Fruit fly (Drosophila melanogaster): ENCODE data around the gene p-cup.

- TF ChIP-seq Hnf4 (GFP tag; optimal IDR thresholded peaks at IDR 0.05) (no peak), pan (optimal IDR thresholded peaks at IDR 0.05) (no peak), Sp1 (GFP tag; optimal IDR thresholded peaks at IDR 0.05) (no peak), foxo (GFP tag; optimal IDR thresholded peaks at IDR 0.05) (peak in 1 of 2 experiments; percentile 27), dl (GFP tag; optimal IDR thresholded peaks at IDR 0.05; ENCODE audit: insufficient read depth in 1 of 2, partially characterized antibody in 2 of 2) (no peak), ey (GFP tag; optimal IDR thresholded peaks at IDR 0.05) (no peak), jim (GFP tag; optimal IDR thresholded peaks at IDR 0.05) (no peak), Hr83 (GFP tag; optimal IDR thresholded peaks at IDR 0.05; ENCODE audit: poor library complexity, severe bottlenecking) (no peak)
These were observed 16.9 kb upstream of the p-cup start for dm6 chrX:17465523-17465922.
